Fruit fly (Drosophila melanogaster) whole organism, embryonic: ENCODE results near the gene CG32454.
A peak's percentile ranks its signal among the peaks of the same experiment; 100 is the strongest.

Experiments
- Atf6 ChIP-seq: fragments of 200-800 bp; sonication (Bioruptor generic); IDR thresholded peaks from 2 replicates; pipeline ENCODE4 v1.3.6; 2022; ENCODE audit warnings: missing biosample characterization, missing genetic modification characterization
- BEAF-32 ChIP-seq: fragments of 200-800 bp; sonication (Bioruptor generic); optimal IDR thresholded peaks from 3 replicates; lab custom pipeline; 2017; ENCODE audit warnings: missing biosample characterization, missing genetic modification characterization, mild to moderate bottlenecking, moderate library complexity, missing genetic modification reagents
- CG12769 ChIP-seq: fragments of 200-800 bp; sonication (Bioruptor generic); optimal IDR thresholded peaks from 2 replicates; lab custom pipeline; 2019; ENCODE audit warnings: missing biosample characterization, mild to moderate bottlenecking, missing genetic modification characterization, moderate library complexity
- CG14667 ChIP-seq: fragments of 200-800 bp; sonication (Bioruptor generic); IDR thresholded peaks from 2 replicates; pipeline ENCODE4 v1.3.6; 2022; ENCODE audit warnings: missing biosample characterization, missing genetic modification characterization
- CG15073 ChIP-seq: fragments of 200-800 bp; sonication (Bioruptor generic); optimal IDR thresholded peaks from 2 replicates; lab custom pipeline; 2016; ENCODE audit warnings: missing biosample characterization, missing genetic modification characterization
- CG1603 ChIP-seq: fragments of 200-800 bp; sonication (Bioruptor generic); optimal IDR thresholded peaks from 2 replicates; lab custom pipeline; 2019; ENCODE audit warnings: missing biosample characterization, mild to moderate bottlenecking, missing genetic modification characterization, moderate library complexity
- CG17912 ChIP-seq: fragments of 200-800 bp; sonication (Bioruptor generic); optimal IDR thresholded peaks from 2 replicates; lab custom pipeline; 2018; ENCODE audit warnings: missing biosample characterization, mild to moderate bottlenecking, missing genetic modification characterization
- CG2116 ChIP-seq: fragments of 200-800 bp; sonication (Bioruptor generic); optimal IDR thresholded peaks from 3 replicates; lab custom pipeline; 2018; ENCODE audit warnings: missing biosample characterization, mild to moderate bottlenecking, missing genetic modification characterization
- CG2120 ChIP-seq: fragments of 200-800 bp; sonication (Bioruptor generic); optimal IDR thresholded peaks from 3 replicates; lab custom pipeline; 2016; ENCODE audit warnings: missing biosample characterization, missing genetic modification characterization
- CG2199 ChIP-seq: fragments of 200-800 bp; sonication (Bioruptor generic); IDR thresholded peaks from 3 replicates; pipeline ENCODE4 v1.3.6; 2022; ENCODE audit warnings: missing biosample characterization, missing genetic modification characterization
- CG2712 ChIP-seq: fragments of 200-800 bp; optimal IDR thresholded peaks from 3 replicates; lab custom pipeline; 2019; ENCODE audit warnings: missing biosample characterization, mild to moderate bottlenecking, missing genetic modification characterization, moderate library complexity
- CG31224 ChIP-seq: fragments of 200-800 bp; sonication (Bioruptor generic); IDR thresholded peaks from 2 replicates; pipeline ENCODE4 v1.3.6; 2022; ENCODE audit warnings: missing biosample characterization, missing genetic modification characterization
- CG32532 ChIP-seq: fragments of 200-800 bp; sonication (Bioruptor generic); IDR thresholded peaks from 2 replicates; pipeline ENCODE4 v1.3.6; 2022; ENCODE audit warnings: missing biosample characterization, missing genetic modification characterization
- CG32772 ChIP-seq: fragments of 200-800 bp; sonication (Bioruptor generic); IDR thresholded peaks from 2 replicates; pipeline ENCODE4 v1.3.6; 2022; ENCODE audit warnings: missing biosample characterization, missing genetic modification characterization
- CG34376 ChIP-seq: fragments of 200-800 bp; sonication (Bioruptor generic); optimal IDR thresholded peaks from 2 replicates; lab custom pipeline; 2018; ENCODE audit warnings: missing biosample characterization, mild to moderate bottlenecking, missing genetic modification characterization
- CG34422 ChIP-seq: fragments of 200-800 bp; sonication (Bioruptor generic); IDR thresholded peaks from 3 replicates; pipeline ENCODE4 v1.3.6; 2022; ENCODE audit warnings: missing biosample characterization, missing genetic modification characterization
- CG6683 ChIP-seq: fragments of 200-800 bp; sonication (Bioruptor generic); optimal IDR thresholded peaks from 2 replicates; lab custom pipeline; 2017; ENCODE audit warnings: missing biosample characterization, mild to moderate bottlenecking, missing genetic modification characterization, missing genetic modification reagents
- CG6765 ChIP-seq: fragments of 200-800 bp; sonication (Bioruptor generic); optimal IDR thresholded peaks from 3 replicates; lab custom pipeline; 2017; ENCODE audit warnings: missing biosample characterization, mild to moderate bottlenecking, missing genetic modification characterization
- CG6813 ChIP-seq: fragments of 200-800 bp; sonication (Bioruptor generic); optimal IDR thresholded peaks from 2 replicates; lab custom pipeline; 2017; ENCODE audit warnings: missing biosample characterization, missing genetic modification characterization, mild to moderate bottlenecking, moderate library complexity, missing genetic modification reagents
- CG8089 ChIP-seq: fragments of 200-800 bp; sonication (Bioruptor generic); optimal IDR thresholded peaks from 3 replicates; lab custom pipeline; 2016; ENCODE audit warnings: missing biosample characterization, missing genetic modification characterization
- CG9817 ChIP-seq: fragments of 200-800 bp; sonication (Bioruptor generic); optimal IDR thresholded peaks from 2 replicates; lab custom pipeline; 2018; ENCODE audit warnings: missing biosample characterization, mild to moderate bottlenecking, missing genetic modification characterization, moderate library complexity
- Chrac-16 ChIP-seq: fragments of 200-800 bp; sonication (Bioruptor generic); optimal IDR thresholded peaks from 3 replicates; lab custom pipeline; 2016; ENCODE audit warnings: missing biosample characterization, missing genetic modification characterization
- ERR ChIP-seq: fragments of 200-800 bp; sonication (Bioruptor generic); optimal IDR thresholded peaks from 2 replicates; lab custom pipeline; 2016; ENCODE audit warnings: missing biosample characterization, missing genetic modification characterization
- Fer2 ChIP-seq: fragments of 200-800 bp; sonication (Bioruptor generic); optimal IDR thresholded peaks from 2 replicates; lab custom pipeline; 2018; ENCODE audit warnings: missing biosample characterization, mild to moderate bottlenecking, missing genetic modification characterization, moderate library complexity
- Hmr ChIP-seq: fragments of 200-800 bp; sonication (Bioruptor generic); optimal IDR thresholded peaks from 3 replicates; lab custom pipeline; 2017; ENCODE audit warnings: mild to moderate bottlenecking, missing biosample characterization, missing genetic modification reagents, missing genetic modification characterization
- Hr51 ChIP-seq, 2 experiments: fragments of 200-800 bp; sonication (Bioruptor generic); optimal IDR thresholded peaks; 2 replicates in 1 of 2; 3 replicates in 1 of 2; lab custom pipeline; 2016 to 2018; ENCODE audit warnings: missing biosample characterization in 2 of 2, missing genetic modification characterization in 2 of 2, mild to moderate bottlenecking in 1 of 2, moderate library complexity in 1 of 2
- Side ChIP-seq: fragments of 200-800 bp; sonication (Bioruptor generic); optimal IDR thresholded peaks from 2 replicates; lab custom pipeline; 2016; ENCODE audit warnings: missing biosample characterization, missing genetic modification characterization
- Trl ChIP-seq, 3 experiments: fragments of >200 bp in 2 of 3; fragments of 200-800 bp in 1 of 3; sonication (Bioruptor generic) in 1 of 3; optimal IDR thresholded peaks; 2 replicates in 1 of 3; 3 replicates in 2 of 3; lab custom pipeline; 2016 to 2017; ENCODE audit warnings: missing biosample characterization in 1 of 3, missing genetic modification characterization in 1 of 3
- Xbp1 ChIP-seq: fragments of 200-800 bp; sonication (Bioruptor generic); optimal IDR thresholded peaks from 3 replicates; lab custom pipeline; 2016; ENCODE audit warnings: missing biosample characterization, mild to moderate bottlenecking, missing genetic modification characterization
- YL-1 ChIP-seq: fragments of 200-800 bp; sonication (Bioruptor generic); optimal IDR thresholded peaks from 3 replicates; lab custom pipeline; 2017; ENCODE audit warnings: missing biosample characterization, mild to moderate bottlenecking, missing genetic modification characterization
- br ChIP-seq: fragments of >200 bp; optimal IDR thresholded peaks from 2 replicates; lab custom pipeline; 2017
- cad ChIP-seq: fragments of >200 bp; optimal IDR thresholded peaks from 2 replicates; lab custom pipeline; 2017; ENCODE audit warnings: missing biosample characterization, missing genetic modification characterization
- caup ChIP-seq: fragments of 200-800 bp; sonication (Bioruptor generic); optimal IDR thresholded peaks from 3 replicates; lab custom pipeline; 2017; ENCODE audit warnings: missing biosample characterization, mild to moderate bottlenecking, missing genetic modification characterization, moderate library complexity; ENCODE audit not compliant: severe bottlenecking
- cg ChIP-seq: fragments of 200-800 bp; sonication (Bioruptor generic); optimal IDR thresholded peaks from 3 replicates; lab custom pipeline; 2019; ENCODE audit warnings: missing biosample characterization, mild to moderate bottlenecking, missing genetic modification characterization, moderate library complexity
- croc ChIP-seq: fragments of 200-800 bp; sonication (Bioruptor generic); conservative IDR thresholded peaks from 3 replicates; pipeline ENCODE4 v1.3.6; 2022; ENCODE audit warnings: missing biosample characterization, missing genetic modification characterization
- grau ChIP-seq: fragments of 200-800 bp; optimal IDR thresholded peaks from 3 replicates; lab custom pipeline; 2019; ENCODE audit warnings: missing biosample characterization, mild to moderate bottlenecking, missing genetic modification characterization, moderate library complexity
- gt ChIP-seq: fragments of 200-800 bp; sonication (Bioruptor generic); IDR thresholded peaks from 2 replicates; pipeline ENCODE4 v1.3.6; 2022; ENCODE audit warnings: missing biosample characterization, missing genetic modification characterization
- inv ChIP-seq: fragments of 200-800 bp; sonication (Bioruptor generic); IDR thresholded peaks from 2 replicates; pipeline ENCODE4 v1.3.6; 2022; ENCODE audit warnings: missing biosample characterization, missing genetic modification characterization; ENCODE audit not compliant: partially characterized antibody
- lilli ChIP-seq: fragments of 200-800 bp; sonication (Bioruptor generic); optimal IDR thresholded peaks from 3 replicates; lab custom pipeline; 2016; ENCODE audit warnings: missing biosample characterization, missing genetic modification characterization
- maf-S ChIP-seq: fragments of 200-800 bp; sonication (Bioruptor generic); optimal IDR thresholded peaks from 2 replicates; lab custom pipeline; 2016; ENCODE audit warnings: missing biosample characterization, missing genetic modification characterization
- nerfin-1 ChIP-seq: fragments of 200-800 bp; sonication (Bioruptor generic); optimal IDR thresholded peaks from 3 replicates; lab custom pipeline; 2019; ENCODE audit warnings: missing biosample characterization, mild to moderate bottlenecking, missing genetic modification characterization, moderate library complexity
- org-1 ChIP-seq: fragments of 200-800 bp; sonication (Bioruptor generic); optimal IDR thresholded peaks from 2 replicates; lab custom pipeline; 2017; ENCODE audit warnings: missing biosample characterization, missing genetic modification characterization
- pita ChIP-seq: fragments of 200-800 bp; sonication (Bioruptor generic); optimal IDR thresholded peaks from 2 replicates; lab custom pipeline; 2017; ENCODE audit warnings: missing biosample characterization, mild to moderate bottlenecking, missing genetic modification characterization
- pum ChIP-seq: fragments of 200-800 bp; sonication (Bioruptor generic); optimal IDR thresholded peaks from 2 replicates; lab custom pipeline; 2016; ENCODE audit warnings: missing biosample characterization, missing genetic modification characterization
- scrt ChIP-seq: fragments of 200-800 bp; sonication (Bioruptor generic); optimal IDR thresholded peaks from 2 replicates; lab custom pipeline; 2018; ENCODE audit warnings: missing biosample characterization, mild to moderate bottlenecking, missing genetic modification characterization, moderate library complexity
- ssp ChIP-seq: fragments of 200-800 bp; sonication (Bioruptor generic); IDR thresholded peaks from 2 replicates; pipeline ENCODE4 v1.3.6; 2022; ENCODE audit warnings: missing biosample characterization, missing genetic modification characterization
- ttk ChIP-seq: fragments of 200-800 bp; sonication (Bioruptor generic); IDR thresholded peaks from 2 replicates; pipeline ENCODE4 v2.1.2; 2022; ENCODE audit warnings: missing biosample characterization, missing genetic modification characterization
- vvl ChIP-seq: fragments of 200-800 bp; sonication (Bioruptor generic); IDR thresholded peaks from 2 replicates; pipeline ENCODE4 v1.3.6; 2022; ENCODE audit warnings: missing biosample characterization, missing genetic modification characterization

Gene CG32454

dm6 chr3L:22741389-22742120, 12.0 kb downstream of the CG32454 start, which contains the start of gene CG7369 (continued):
- TF ChIP-seq CG6813 (GFP tag; lab: Kevin White, UChicago) (no peak), grau (peak; percentile 80), cg (no peak), CG2120 (GFP tag; lab: Kevin White, UChicago) (peak; percentile 92), BEAF-32 (GFP tag; lab: Kevin White, UChicago) (peak; percentile 91), CG1603 (tag; lab: Kevin White, UChicago) (peak; percentile 30), Trl (optimal IDR thresholded peaks at IDR 0.05; lab: Kevin White, UChicago) (no peak), Trl (GFP tag; optimal IDR thresholded peaks at IDR 0.05; lab: Kevin White, UChicago) (peak; percentile 76), gt (GFP tag; lab: Robert Waterston, UW) (peak; percentile 51; the same call in 1 of the 2 replicates), ERR (peak; percentile 61), croc (peak; percentile 67), lilli (peak; percentile 92), vvl (GFP tag; lab: Robert Waterston, UW) (peak; percentile 82), ssp (GFP tag; lab: Robert Waterston, UW) (peak; percentile 83), Atf6 (GFP tag; lab: Robert Waterston, UW) (peak; percentile 77), CG2199 (GFP tag; lab: Robert Waterston, UW) (0 out of 3 replicates have a peak, but pooled peaks have one; percentile 8), CG2116 (GFP tag; lab: Kevin White, UChicago) (peak; percentile 93), maf-S (GFP tag; lab: Kevin White, UChicago) (peak; percentile 4), CG34422 (GFP tag; lab: Robert Waterston, UW) (peak; percentile 72), CG9817 (peak; percentile 86), pum (peak; percentile 67), CG14667 (GFP tag; lab: Robert Waterston, UW) (peak; percentile 65; the same call in 1 of the 2 replicates), Hr51 (GFP tag; optimal IDR thresholded peaks at IDR 0.05; lab: Kevin White, UChicago) (peak; percentile 72 to 74), CG32532 (peak; percentile 83), Xbp1 (GFP tag; lab: Kevin White, UChicago) (peak; percentile 85), CG15073 (GFP tag; lab: Kevin White, UChicago) (no peak), cad (no peak), br (lab: Kevin White, UChicago) (no peak), Chrac-16 (GFP tag; lab: Kevin White, UChicago) (peak; percentile 89), caup (GFP tag; lab: Kevin White, UChicago) (peak; percentile 84), CG17912 (GFP tag; lab: Kevin White, UChicago) (no peak), CG32772 (peak; percentile 79), Fer2 (tag; lab: Kevin White, UChicago) (peak; percentile 70), Hmr (GFP tag; lab: Kevin White, UChicago) (peak; percentile 91), CG8089 (GFP tag; lab: Kevin White, UChicago) (peak; percentile 25), inv (GFP tag; lab: Robert Waterston, UW) (peak; percentile 73), YL-1 (GFP tag; lab: Kevin White, UChicago) (peak; percentile 74), CG6765 (peak; percentile 51), pita (no peak), ttk (GFP tag; lab: Robert Waterston, UW) (peak; percentile 60; the same call in 1 of the 2 replicates), CG31224 (GFP tag; lab: Robert Waterston, UW) (peak; percentile 55), CG2712 (peak; percentile 86), org-1 (GFP tag; lab: Kevin White, UChicago) (peak; percentile 25), CG12769 (tag; lab: Kevin White, UChicago) (peak; percentile 51), Side (peak; percentile 81), CG6683 (GFP tag; lab: Kevin White, UChicago) (peak; percentile 70), CG34376 (GFP tag; lab: Kevin White, UChicago) (peak; percentile 83), scrt (GFP tag; lab: Kevin White, UChicago) (peak; percentile 53), nerfin-1 (tag; lab: Kevin White, UChicago) (peak; percentile 69)
